Worm (Caenorhabditis elegans): ENCODE results near the gene K10D6.4.
A peak's percentile ranks its signal among the peaks of the same experiment; 100 is the strongest.

K10D6.4 gene

ce11 chrV:11175336-11175938, 26.3 kb upstream of the K10D6.4 start (continued):
- peak; percentile 94 for TF ChIP-seq snpc-3.4 (tag; optimal IDR thresholded peaks at IDR 0.05)
- TF ChIP-seq F33H1.4 (GFP tag; IDR thresholded peaks at IDR 0.05), result peak; percentile 43
- TF ChIP-seq snpc-4 (GFP tag; optimal IDR thresholded peaks at IDR 0.05), result peak; percentile 95
- peak; percentile 94 to 99 (median 98) for TF ChIP-seq snpc-4 (tag; optimal IDR thresholded peaks at IDR 0.05)
- TF ChIP-seq snpc-1.1 (tag; optimal IDR thresholded peaks at IDR 0.05; ENCODE audit: insufficient read depth), result peak; percentile 96
- peak; percentile 81 for TF ChIP-seq him-1 (tag; optimal IDR thresholded peaks at IDR 0.05)
- 0 out of 2 replicates have a peak, but pooled peaks have one; percentile 15 for TF ChIP-seq egrh-3 (GFP tag; IDR thresholded peaks at IDR 0.05)
- peak; percentile 22 for TF ChIP-seq mes-4 (tag; optimal IDR thresholded peaks at IDR 0.05)
- TF ChIP-seq F49E8.2 (tag; optimal IDR thresholded peaks at IDR 0.05; ENCODE audit: insufficient read depth), result peak; percentile 73
- peak; percentile 56 for TF ChIP-seq lin-54 (GFP tag; optimal IDR thresholded peaks at IDR 0.05)
- TF ChIP-seq ekl-4 (GFP tag; IDR thresholded peaks at IDR 0.05), result peak; percentile 85; the same call in 1 of the 2 replicates
- peak; percentile 90 for TF ChIP-seq attf-6 (GFP tag; IDR thresholded peaks at IDR 0.05)
- TF ChIP-seq mcd-1 (GFP tag; IDR thresholded peaks at IDR 0.05), result peak; percentile 65
- peak; percentile 21 for TF ChIP-seq die-1 (tag; optimal IDR thresholded peaks at IDR 0.05)
- TF ChIP-seq Y53F4B.3 (GFP tag; IDR thresholded peaks at IDR 0.05), result 0 out of 2 replicates have a peak, but pooled peaks have one; percentile 21
- TF ChIP-seq tlf-1 (GFP tag; optimal IDR thresholded peaks at IDR 0.05), result peak; percentile 6
- TF ChIP-seq lin-26 (GFP tag; IDR thresholded peaks at IDR 0.05), result peak; percentile 98
- TF ChIP-seq tbp1 (GFP tag; optimal IDR thresholded peaks at IDR 0.05), result peak; percentile 78
- TF ChIP-seq nfya-2 (GFP tag; IDR thresholded peaks at IDR 0.05), result 0 out of 2 replicates have a peak, but pooled peaks have one; percentile 53
- TF ChIP-seq hmg-1.2 (GFP tag; IDR thresholded peaks at IDR 0.05), result peak; percentile 88
- peak; percentile 91 for TF ChIP-seq rcor-1 (GFP tag; IDR thresholded peaks at IDR 0.05)

ce11 chrV:11176693-11177304, 24.9 kb upstream of the K10D6.4 start:
- TF ChIP-seq egl-18 (GFP tag; IDR thresholded peaks at IDR 0.05) (0 out of 2 replicates have a peak, but pooled peaks have one; percentile 55), him-1 (tag; optimal IDR thresholded peaks at IDR 0.05) (peak; percentile 85), lsl-1 (GFP tag; optimal IDR thresholded peaks at IDR 0.05) (peak; percentile 67), egrh-3 (GFP tag; IDR thresholded peaks at IDR 0.05) (0 out of 2 replicates have a peak, but pooled peaks have one; percentile 6), ZK185.1 (tag; optimal IDR thresholded peaks at IDR 0.05; ENCODE audit: poor library complexity, severe bottlenecking) (peak; percentile 43), egl-44 (GFP tag; IDR thresholded peaks at IDR 0.05) (0 out of 2 replicates have a peak, but pooled peaks have one; percentile 49), lsy-27 (tag; optimal IDR thresholded peaks at IDR 0.05; ENCODE audit: borderline replicate concordance, insufficient read depth) (peak; percentile 87), snpc-4 (GFP tag; optimal IDR thresholded peaks at IDR 0.05) (peak; percentile 96), snpc-4 (tag; optimal IDR thresholded peaks at IDR 0.05) (peak; percentile 97 to 99 (median 98)), ets-4 (GFP tag; optimal IDR thresholded peaks at IDR 0.05) (peak; percentile 23), attf-6 (GFP tag; IDR thresholded peaks at IDR 0.05) (peak; percentile 92), tlf-1 (GFP tag; optimal IDR thresholded peaks at IDR 0.05) (peak; percentile 38), rcor-1 (GFP tag; IDR thresholded peaks at IDR 0.05) (peak; percentile 92), ztf-18 (tag; optimal IDR thresholded peaks at IDR 0.05) (peak; percentile 26), lir-1 (GFP tag; conservative IDR thresholded peaks at IDR 0.05) (peak; percentile 46; the same call in 1 of the 2 replicates), ztf-3 (GFP tag; optimal IDR thresholded peaks at IDR 0.05) (peak; percentile 7), B0261.1 (tag; optimal IDR thresholded peaks at IDR 0.05) (peak; percentile 38), nhr-80 (tag; optimal IDR thresholded peaks at IDR 0.05) (peak; percentile 63), ceh-100 (GFP tag; IDR thresholded peaks at IDR 0.05) (peak; percentile 65), snpc-1.1 (tag; optimal IDR thresholded peaks at IDR 0.05; ENCODE audit: insufficient read depth) (peak; percentile 95), madf-6 (GFP tag; IDR thresholded peaks at IDR 0.05) (peak; percentile 87), D2030.7 (GFP tag; IDR thresholded peaks at IDR 0.05) (peak; percentile 91), snpc-3.4 (tag; optimal IDR thresholded peaks at IDR 0.05) (peak; percentile 94), hsf-1 (GFP tag; IDR thresholded peaks at IDR 0.05) (peak; percentile 58), rec-8 (tag; optimal IDR thresholded peaks at IDR 0.05) (peak in 1 of 2 experiments; percentile 31), snpc-1.3 (tag; optimal IDR thresholded peaks at IDR 0.05; ENCODE audit: insufficient read depth) (peak; percentile 94), F49E8.2 (tag; optimal IDR thresholded peaks at IDR 0.05; ENCODE audit: insufficient read depth) (peak; percentile 89), mcd-1 (GFP tag; IDR thresholded peaks at IDR 0.05) (peak; percentile 80), T07F8.4 (tag; optimal IDR thresholded peaks at IDR 0.05) (peak; percentile 15), ceh-27 (GFP tag; optimal IDR thresholded peaks at IDR 0.05) (peak; percentile 19), unc-130 (GFP tag; optimal IDR thresholded peaks at IDR 0.05) (peak; percentile 57), F33H1.4 (GFP tag; IDR thresholded peaks at IDR 0.05) (peak; percentile 30; the same call in 1 of the 2 replicates)
